Fruit fly (Drosophila melanogaster): ENCODE results near the gene Setd3.
A peak's percentile ranks its signal among the peaks of the same experiment; 100 is the strongest.

Setd3 gene

dm6 chrX:6973340-6973739 is 4.8 kb upstream of the Setd3 start, which contains the start of gene CG3040 (continued):
- TF ChIP-seq CG17359 (tag; optimal IDR thresholded peaks at IDR 0.05) (peak; percentile 26), hb (GFP tag; IDR thresholded peaks at IDR 0.05; ENCODE audit: partially characterized antibody) (no peak), Kr (GFP tag; optimal IDR thresholded peaks at IDR 0.05) (no peak), row (GFP tag; IDR thresholded peaks at IDR 0.05) (peak; percentile 74), scrt (GFP tag; optimal IDR thresholded peaks at IDR 0.05) (no peak), CG11093 (GFP tag; IDR thresholded peaks at IDR 0.05) (no peak), CTCF (GFP tag; optimal IDR thresholded peaks at IDR 0.05) (peak; percentile 42), CG12155 (GFP tag; optimal IDR thresholded peaks at IDR 0.05) (peak; percentile 44), CG7839 (tag; optimal IDR thresholded peaks at IDR 0.05) (peak; percentile 25), HLH4C (GFP tag; IDR thresholded peaks at IDR 0.05; ENCODE audit: partially characterized antibody) (no peak), CG14965 (GFP tag; optimal IDR thresholded peaks at IDR 0.05; ENCODE audit: borderline replicate concordance) (no peak), Dref (GFP tag; IDR thresholded peaks at IDR 0.05) (peak; percentile 45), Chrac-16 (GFP tag; optimal IDR thresholded peaks at IDR 0.05) (peak; percentile 29), CG6254 (GFP tag; optimal IDR thresholded peaks at IDR 0.05) (no peak), rib (GFP tag; IDR thresholded peaks at IDR 0.05) (no peak), CG7928 (GFP tag; optimal IDR thresholded peaks at IDR 0.05) (no peak), CrebB (tag; optimal IDR thresholded peaks at IDR 0.05) (no peak), CG4854 (GFP tag; optimal IDR thresholded peaks at IDR 0.05) (no peak), B-H2 (GFP tag; optimal IDR thresholded peaks at IDR 0.05) (peak; percentile 14), CG3726 (GFP tag; IDR thresholded peaks at IDR 0.05) (no peak), CG7357 (GFP tag; IDR thresholded peaks at IDR 0.05) (no peak), CG8388 (GFP tag; optimal IDR thresholded peaks at IDR 0.05) (peak; percentile 18), CG3281 (GFP tag; optimal IDR thresholded peaks at IDR 0.05) (peak; percentile 15), Neu2 (GFP tag; optimal IDR thresholded peaks at IDR 0.05; ENCODE audit: borderline replicate concordance) (no peak), NK7.1 (GFP tag; optimal IDR thresholded peaks at IDR 0.05) (no peak), CG1602 (GFP tag; optimal IDR thresholded peaks at IDR 0.05) (peak; percentile 37), onecut (GFP tag; IDR thresholded peaks at IDR 0.05) (no peak), crc (GFP tag; optimal IDR thresholded peaks at IDR 0.05) (no peak), wek (GFP tag; optimal IDR thresholded peaks at IDR 0.05) (no peak), Meics (GFP tag; optimal IDR thresholded peaks at IDR 0.05) (peak; percentile 27), dmrt11E (tag; optimal IDR thresholded peaks at IDR 0.05) (no peak), D19A (tag; optimal IDR thresholded peaks at IDR 0.05) (peak; percentile 4), CG13123 (GFP tag; optimal IDR thresholded peaks at IDR 0.05) (no peak), Spps (tag; optimal IDR thresholded peaks at IDR 0.05) (no peak), cwo (GFP tag; optimal IDR thresholded peaks at IDR 0.05) (no peak), CG11456 (GFP tag; IDR thresholded peaks at IDR 0.05) (no peak), Eip74EF (GFP tag; optimal IDR thresholded peaks at IDR 0.05) (no peak), sqz (GFP tag; optimal IDR thresholded peaks at IDR 0.05) (peak; percentile 2), pros (GFP tag; optimal IDR thresholded peaks at IDR 0.05) (no peak), CG2116 (GFP tag; optimal IDR thresholded peaks at IDR 0.05) (peak; percentile 13), CG18476 (GFP tag; optimal IDR thresholded peaks at IDR 0.05) (no peak), tna (GFP tag; IDR thresholded peaks at IDR 0.05; ENCODE audit: partially characterized antibody) (no peak), CG5180 (GFP tag; optimal IDR thresholded peaks at IDR 0.05) (no peak), CG17829 (tag; optimal IDR thresholded peaks at IDR 0.05) (peak; percentile 34), stwl (tag; optimal IDR thresholded peaks at IDR 0.05) (peak; percentile 57), amos (GFP tag; IDR thresholded peaks at IDR 0.05; ENCODE audit: partially characterized antibody) (0 out of 2 replicates have a peak, but pooled peaks have one; percentile 21), CG7786 (GFP tag; optimal IDR thresholded peaks at IDR 0.05) (peak; percentile 4), psq (GFP tag; optimal IDR thresholded peaks at IDR 0.05) (no peak), CG4820 (GFP tag; optimal IDR thresholded peaks at IDR 0.05) (peak; percentile 7), CG13624 (GFP tag; optimal IDR thresholded peaks at IDR 0.05) (peak; percentile 39), E2f2 (GFP tag; IDR thresholded peaks at IDR 0.05) (peak; percentile 37; the same call in 1 of the 2 replicates)
